Worm (Caenorhabditis elegans): ENCODE data around the gene Y75B12B.11.

Y75B12B.11 gene

DNA sequence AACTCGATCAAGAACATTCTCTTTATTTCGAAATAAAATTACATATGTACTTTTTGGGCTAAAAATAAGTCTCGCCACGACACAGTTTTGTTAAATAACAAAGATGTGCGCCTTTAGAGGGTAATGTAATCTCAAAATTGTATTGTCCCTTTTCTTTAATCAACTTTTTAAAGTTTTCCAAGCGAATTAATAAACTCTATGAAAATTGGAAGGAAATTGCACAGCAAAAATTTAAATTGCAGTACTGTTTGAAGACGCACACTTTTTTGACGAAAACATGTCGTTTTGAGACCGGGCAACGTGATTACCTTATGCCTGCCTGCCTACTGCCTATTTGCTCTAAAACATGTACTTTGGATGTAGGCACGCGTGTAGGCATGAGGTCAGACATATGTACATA lies 875 bp downstream of the Y75B12B.11 start:
- TF ChIP-seq ceh-34 (tag; optimal IDR thresholded peaks at IDR 0.05) (no peak), unc-42 (tag; optimal IDR thresholded peaks at IDR 0.05) (no peak), ahr-1 (tag; optimal IDR thresholded peaks at IDR 0.05) (no peak), fax-1 (tag; optimal IDR thresholded peaks at IDR 0.05) (no peak), K02D7.2 (tag; optimal IDR thresholded peaks at IDR 0.05) (no peak), ama-1 (optimal IDR thresholded peaks at IDR 0.05) (no peak), Y22D7AL.16 (tag; optimal IDR thresholded peaks at IDR 0.05) (no peak), mec-3 (tag; optimal IDR thresholded peaks at IDR 0.05; ENCODE audit: borderline replicate concordance) (no peak), T23F11.4 (GFP tag; optimal IDR thresholded peaks at IDR 0.05) (no peak), ceh-45 (GFP tag; IDR thresholded peaks at IDR 0.05) (no peak)

DNA sequence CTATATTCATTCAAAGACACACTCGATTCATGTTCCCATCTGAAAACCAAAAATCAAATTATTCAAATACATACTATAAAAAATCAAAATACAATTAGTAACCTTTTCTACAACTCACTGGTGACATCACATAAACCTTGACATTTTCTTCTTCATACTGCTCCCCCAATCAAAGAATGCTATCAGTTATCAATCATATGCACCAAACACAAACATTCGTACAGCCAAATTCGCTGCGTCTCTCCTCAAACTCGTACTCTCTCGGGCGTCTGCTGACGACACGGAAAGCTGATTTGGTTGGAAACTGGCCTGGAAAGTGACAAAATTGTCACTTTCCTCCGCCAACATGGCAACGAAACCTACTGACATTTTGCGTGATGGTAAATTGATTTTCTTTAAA lies 1.3 kb downstream of the Y75B12B.11 start, which contains the start of gene plc-2:
Gene plc-2 (plus strand): TSS at position 196 of the 400 bp plus-strand sequence.
- TF ChIP-seq ztf-16 (tag; optimal IDR thresholded peaks at IDR 0.05), result no peak
- TF ChIP-seq ref-2 (tag; optimal IDR thresholded peaks at IDR 0.05), result no peak
- TF ChIP-seq nhr-232 (tag; optimal IDR thresholded peaks at IDR 0.05), result no peak
- no peak for TF ChIP-seq ceh-48 (tag; optimal IDR thresholded peaks at IDR 0.05)
- TF ChIP-seq K02D7.2 (tag; optimal IDR thresholded peaks at IDR 0.05), result no peak
- TF ChIP-seq fkh-6 (tag; optimal IDR thresholded peaks at IDR 0.05), result no peak
- TF ChIP-seq T23F11.4 (GFP tag; optimal IDR thresholded peaks at IDR 0.05), result no peak
- TF ChIP-seq nhr-11 (tag; optimal IDR thresholded peaks at IDR 0.05), result no peak
- TF ChIP-seq hlh-6 (tag; optimal IDR thresholded peaks at IDR 0.05), result no peak
- TF ChIP-seq pax-1 (tag; optimal IDR thresholded peaks at IDR 0.05), result no peak
- TF ChIP-seq mec-3 (tag; optimal IDR thresholded peaks at IDR 0.05; ENCODE audit: borderline replicate concordance), result no peak
- TF ChIP-seq ets-4 (tag; optimal IDR thresholded peaks at IDR 0.05), result no peak
- no peak for TF ChIP-seq npax-4 (tag; optimal IDR thresholded peaks at IDR 0.05)
- no peak for TF ChIP-seq lim-6 (tag; optimal IDR thresholded peaks at IDR 0.05)
- no peak for TF ChIP-seq ttx-3 (tag; optimal IDR thresholded peaks at IDR 0.05)
- TF ChIP-seq ceh-18 (tag; optimal IDR thresholded peaks at IDR 0.05), result no peak
- TF ChIP-seq gmeb-2 (tag; optimal IDR thresholded peaks at IDR 0.05), result no peak
- no peak for TF ChIP-seq pag-3 (tag; optimal IDR thresholded peaks at IDR 0.05; ENCODE audit: borderline replicate concordance)
- no peak for TF ChIP-seq ceh-45 (GFP tag; IDR thresholded peaks at IDR 0.05)

DNA sequence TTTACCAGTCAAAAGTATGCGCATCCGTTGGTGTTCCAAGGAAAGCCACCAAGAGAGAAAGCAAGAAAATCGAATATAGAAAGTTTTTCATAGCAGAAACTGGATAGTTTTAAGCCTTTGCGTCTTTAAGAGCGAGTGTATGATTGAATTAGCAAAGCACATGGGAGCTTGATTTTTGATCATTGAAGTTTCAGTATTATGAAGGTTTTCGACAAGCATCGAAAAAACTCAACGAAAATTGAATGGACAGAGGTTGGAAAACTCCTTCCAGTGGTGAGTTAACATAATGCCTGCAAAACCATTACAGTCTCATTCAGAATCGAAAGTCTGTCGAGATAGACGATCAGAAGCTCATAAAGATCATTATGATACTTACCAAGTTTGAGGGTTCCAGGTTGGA lies 2.8 kb downstream of the Y75B12B.11 start, which contains the start of gene Y75B12B.13:
Gene Y75B12B.13 (minus strand): TSS at position 101 of the 400 bp plus-strand sequence.
- TF ChIP-seq C08G9.2 (tag; optimal IDR thresholded peaks at IDR 0.05) (no peak), elt-2 (tag; optimal IDR thresholded peaks at IDR 0.05) (no peak), unc-42 (tag; optimal IDR thresholded peaks at IDR 0.05) (no peak), syd-9 (tag; optimal IDR thresholded peaks at IDR 0.05) (no peak), eyg-1 (tag; optimal IDR thresholded peaks at IDR 0.05) (no peak), Y22D7AL.16 (tag; optimal IDR thresholded peaks at IDR 0.05) (no peak), ceh-31 (tag; optimal IDR thresholded peaks at IDR 0.05) (no peak), K02D7.2 (tag; optimal IDR thresholded peaks at IDR 0.05) (no peak), tbx-2 (tag; optimal IDR thresholded peaks at IDR 0.05) (no peak), tbx-7 (tag; optimal IDR thresholded peaks at IDR 0.05) (no peak), ama-1 (optimal IDR thresholded peaks at IDR 0.05) (no peak)

DNA sequence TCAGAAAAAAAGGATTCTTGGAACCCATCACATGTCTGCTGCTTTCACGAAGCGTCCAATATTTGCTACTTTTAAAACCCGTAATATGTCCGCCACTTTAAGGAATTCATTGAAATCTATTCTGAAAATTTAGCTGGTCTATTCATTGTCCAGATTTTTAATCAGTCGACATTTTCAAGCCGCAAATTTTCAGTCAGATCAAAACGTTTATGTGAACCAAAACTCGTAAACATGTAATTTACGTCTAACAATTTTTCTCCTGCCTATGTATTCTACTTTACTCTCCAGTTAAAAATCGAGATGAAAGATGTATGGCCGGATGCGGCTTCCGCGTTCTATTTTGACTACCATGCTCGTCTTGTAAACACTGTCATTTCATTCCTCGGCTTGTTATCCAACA lies 6.9 kb downstream of the Y75B12B.11 start, which contains the start of gene srw-1:
Gene srw-1 (plus strand): TSS at position 301 of the 400 bp plus-strand sequence.
- TF ChIP-seq npax-4 (tag; optimal IDR thresholded peaks at IDR 0.05) (no peak), nhr-11 (tag; optimal IDR thresholded peaks at IDR 0.05) (no peak), ceh-22 (tag; optimal IDR thresholded peaks at IDR 0.05) (no peak), ref-2 (tag; optimal IDR thresholded peaks at IDR 0.05) (no peak), lin-11 (tag; optimal IDR thresholded peaks at IDR 0.05) (no peak), madf-2 (tag; optimal IDR thresholded peaks at IDR 0.05) (no peak), elt-4 (tag; optimal IDR thresholded peaks at IDR 0.05) (no peak), sox-4 (tag; optimal IDR thresholded peaks at IDR 0.05) (no peak), ceh-9 (tag; optimal IDR thresholded peaks at IDR 0.05) (no peak), ceh-18 (tag; optimal IDR thresholded peaks at IDR 0.05) (no peak), unc-86 (tag; optimal IDR thresholded peaks at IDR 0.05) (no peak)
